Fruit fly (Drosophila melanogaster) whole organism, embryonic: ENCODE data around the gene tst.

Source experiments
- Awh ChIP-seq: fragments of 200-800 bp; sonication (Bioruptor generic); IDR thresholded peaks from 2 replicates; pipeline ENCODE4, ENCODE4 v1.3.6; 2022; ENCODE audit warnings: missing biosample characterization, missing genetic modification characterization
- Bdp1 ChIP-seq: fragments of 200-800 bp; sonication (Bioruptor generic); optimal IDR thresholded peaks from 3 replicates; lab custom pipeline; 2016; ENCODE audit warnings: missing biosample characterization, missing genetic modification characterization
- CG10321 ChIP-seq: fragments of 200-800 bp; sonication (Bioruptor generic); IDR thresholded peaks from 2 replicates; pipeline ENCODE4 v1.3.6; 2022; ENCODE audit warnings: missing biosample characterization, missing genetic modification characterization
- CG11560 ChIP-seq: fragments of 200-800 bp; sonication (Bioruptor generic); IDR thresholded peaks from 3 replicates; pipeline ENCODE4 v1.3.6; 2022; ENCODE audit warnings: missing biosample characterization, missing genetic modification characterization
- CG12659 ChIP-seq: fragments of 200-800 bp; sonication (Bioruptor generic); optimal IDR thresholded peaks from 3 replicates; lab custom pipeline; 2017; ENCODE audit warnings: mild to moderate bottlenecking, missing biosample characterization, missing genetic modification reagents, missing genetic modification characterization
- CG12942 ChIP-seq: fragments of 200-800 bp; sonication (Bioruptor generic); optimal IDR thresholded peaks from 3 replicates; lab custom pipeline; 2016; ENCODE audit warnings: missing biosample characterization, missing genetic modification characterization
- CG14441 ChIP-seq: fragments of 200-800 bp; sonication (Bioruptor generic); IDR thresholded peaks from 2 replicates; pipeline ENCODE4 v1.3.6; 2022; ENCODE audit warnings: missing biosample characterization, missing genetic modification characterization
- CG15073 ChIP-seq: fragments of 200-800 bp; sonication (Bioruptor generic); optimal IDR thresholded peaks from 2 replicates; lab custom pipeline; 2016; ENCODE audit warnings: missing biosample characterization, missing genetic modification characterization
- CG15514 ChIP-seq: fragments of 200-800 bp; sonication (Bioruptor generic); optimal IDR thresholded peaks from 3 replicates; lab custom pipeline; 2017; ENCODE audit warnings: missing biosample characterization, missing genetic modification characterization, mild to moderate bottlenecking, moderate library complexity, missing genetic modification reagents
- CG17186 ChIP-seq: fragments of 200-800 bp; sonication (Bioruptor generic); optimal IDR thresholded peaks from 3 replicates; lab custom pipeline; 2017; ENCODE audit warnings: missing biosample characterization, missing genetic modification reagents, missing genetic modification characterization
- CG17359 ChIP-seq: fragments of 200-800 bp; sonication (Bioruptor generic); optimal IDR thresholded peaks from 3 replicates; lab custom pipeline; 2018; ENCODE audit warnings: missing biosample characterization, mild to moderate bottlenecking, missing genetic modification characterization, moderate library complexity
- CG17568 ChIP-seq: fragments of 200-800 bp; sonication (Bioruptor generic); optimal IDR thresholded peaks from 2 replicates; lab custom pipeline; 2018; ENCODE audit warnings: missing biosample characterization, mild to moderate bottlenecking, missing genetic modification characterization, moderate library complexity
- CG2129 ChIP-seq: fragments of 200-800 bp; sonication (Bioruptor generic); IDR thresholded peaks from 2 replicates; pipeline ENCODE4 v1.3.6; 2022; ENCODE audit warnings: missing biosample characterization, missing genetic modification characterization; ENCODE audit not compliant: partially characterized antibody
- CG3163 ChIP-seq: fragments of 200-800 bp; sonication (Bioruptor generic); optimal IDR thresholded peaks from 3 replicates; lab custom pipeline; 2016; ENCODE audit warnings: missing biosample characterization, missing genetic modification characterization
- CG3847 ChIP-seq: fragments of 200-800 bp; sonication (Bioruptor generic); IDR thresholded peaks from 2 replicates; pipeline ENCODE4 v1.3.6; 2022; ENCODE audit warnings: missing biosample characterization, missing genetic modification characterization
- CG7357 ChIP-seq: fragments of 200-800 bp; sonication (Bioruptor generic); IDR thresholded peaks from 3 replicates; pipeline ENCODE4 v1.3.6; 2022; ENCODE audit warnings: missing biosample characterization, missing genetic modification characterization
- CG7928 ChIP-seq: fragments of 200-800 bp; sonication (Bioruptor generic); optimal IDR thresholded peaks from 2 replicates; lab custom pipeline; 2017; ENCODE audit warnings: missing biosample characterization, mild to moderate bottlenecking, missing genetic modification characterization
- CTCF ChIP-seq: fragments of 200-800 bp; sonication (Bioruptor generic); optimal IDR thresholded peaks from 2 replicates; lab custom pipeline; 2017; ENCODE audit warnings: missing biosample characterization, mild to moderate bottlenecking, missing genetic modification characterization, moderate library complexity
- Dfd ChIP-seq, 2 experiments: fragments of >200 bp; optimal IDR thresholded peaks; 2 replicates each; lab custom pipeline; 2017; ENCODE audit warnings: missing biosample characterization in 2 of 2, missing genetic modification characterization in 2 of 2
- E2f2 ChIP-seq: fragments of 200-800 bp; sonication (Bioruptor generic); IDR thresholded peaks from 2 replicates; pipeline ENCODE4 v1.3.6; 2022; ENCODE audit warnings: missing biosample characterization, missing genetic modification characterization
- Ets65A ChIP-seq: fragments of 200-800 bp; sonication (Bioruptor generic); peaks from one replicate; lab custom pipeline; 2016; ENCODE audit warnings: missing biosample characterization, missing genetic modification characterization
- Fer1 ChIP-seq: fragments of 200-800 bp; sonication (Bioruptor generic); optimal IDR thresholded peaks from 2 replicates; lab custom pipeline; 2017; ENCODE audit warnings: missing biosample characterization, mild to moderate bottlenecking, missing genetic modification characterization
- GATAe ChIP-seq: fragments of 200-800 bp; sonication (Bioruptor generic); conservative IDR thresholded peaks from 2 replicates; pipeline ENCODE4 v1.3.6; 2022; ENCODE audit warnings: missing biosample characterization, missing genetic modification characterization
- Lhr ChIP-seq: fragments of 200-800 bp; sonication (Bioruptor generic); optimal IDR thresholded peaks from 3 replicates; lab custom pipeline; 2017; ENCODE audit warnings: mild to moderate bottlenecking, missing biosample characterization, missing genetic modification reagents, missing genetic modification characterization
- Lim3 ChIP-seq: fragments of 200-800 bp; sonication (Bioruptor generic); IDR thresholded peaks from 2 replicates; pipeline ENCODE4 v1.3.6; 2022; ENCODE audit warnings: missing biosample characterization, missing genetic modification characterization
- Lpt ChIP-seq: fragments of >200 bp; optimal IDR thresholded peaks from 2 replicates; lab custom pipeline; 2018; ENCODE audit warnings: missing biosample characterization, missing genetic modification characterization
- Meics ChIP-seq: fragments of 200-800 bp; sonication (Bioruptor generic); optimal IDR thresholded peaks from 2 replicates; lab custom pipeline; 2017; ENCODE audit warnings: missing biosample characterization, mild to moderate bottlenecking, missing genetic modification characterization
- Mes4 ChIP-seq: fragments of 200-800 bp; sonication (Bioruptor generic); optimal IDR thresholded peaks from 2 replicates; lab custom pipeline; 2016; ENCODE audit warnings: missing biosample characterization, missing genetic modification characterization
- Nf-YA ChIP-seq: fragments of 200-800 bp; sonication (Bioruptor generic); IDR thresholded peaks from 2 replicates; pipeline ENCODE4 v1.3.6; 2022; ENCODE audit warnings: missing biosample characterization, missing genetic modification characterization
- Opbp ChIP-seq: fragments of 200-800 bp; sonication (Bioruptor generic); IDR thresholded peaks from 3 replicates; pipeline ENCODE4 v1.3.6; 2022; ENCODE audit warnings: missing biosample characterization, missing genetic modification characterization; ENCODE audit not compliant: partially characterized antibody
- Ptx1 ChIP-seq: fragments of 200-800 bp; sonication (Bioruptor generic); IDR thresholded peaks from 2 replicates; pipeline ENCODE4 v1.3.6; 2022; ENCODE audit warnings: missing biosample characterization, missing genetic modification characterization
- Sin3A ChIP-seq: fragments of >200 bp; optimal IDR thresholded peaks from 2 replicates; lab custom pipeline; 2018
- Six4 ChIP-seq: fragments of 200-800 bp; sonication (Bioruptor generic); optimal IDR thresholded peaks from 2 replicates; lab custom pipeline; 2016; ENCODE audit warnings: missing biosample characterization, missing genetic modification characterization
- Xrp1 ChIP-seq: fragments of 200-800 bp; sonication (Bioruptor generic); IDR thresholded peaks from 2 replicates; pipeline ENCODE4 v1.3.6; 2022; ENCODE audit warnings: missing biosample characterization, missing genetic modification characterization
- abd-A ChIP-seq: fragments of 200-800 bp; sonication (Bioruptor generic); optimal IDR thresholded peaks from 3 replicates; lab custom pipeline; 2019; ENCODE audit warnings: missing biosample characterization, mild to moderate bottlenecking, missing genetic modification characterization, moderate library complexity
- btn ChIP-seq: fragments of 200-800 bp; sonication (Bioruptor generic); optimal IDR thresholded peaks from 2 replicates; lab custom pipeline; 2016; ENCODE audit warnings: missing biosample characterization, missing genetic modification characterization
- cas ChIP-seq: fragments of 200-800 bp; sonication (Bioruptor generic); IDR thresholded peaks from 2 replicates; pipeline ENCODE4 v1.3.6; 2022; ENCODE audit warnings: missing biosample characterization, missing genetic modification characterization
- crc ChIP-seq: fragments of 200-800 bp; sonication (Bioruptor generic); optimal IDR thresholded peaks from 2 replicates; lab custom pipeline; 2016; ENCODE audit warnings: missing biosample characterization, missing genetic modification characterization
- dan ChIP-seq: fragments of 200-800 bp; sonication (Bioruptor generic); IDR thresholded peaks from 2 replicates; pipeline ENCODE4 v1.3.6; 2022; ENCODE audit warnings: missing biosample characterization, missing genetic modification characterization
- eyg ChIP-seq: fragments of 200-800 bp; sonication (Bioruptor generic); optimal IDR thresholded peaks from 3 replicates; lab custom pipeline; 2016; ENCODE audit warnings: missing biosample characterization, missing genetic modification characterization
- fd102C ChIP-seq: fragments of 200-800 bp; sonication (Bioruptor generic); optimal IDR thresholded peaks from 2 replicates; lab custom pipeline; 2018; ENCODE audit warnings: missing biosample characterization, mild to moderate bottlenecking, missing genetic modification characterization, moderate library complexity
- grn ChIP-seq: fragments of 200-800 bp; sonication (Bioruptor generic); optimal IDR thresholded peaks from 3 replicates; lab custom pipeline; 2017; ENCODE audit warnings: missing biosample characterization, missing genetic modification characterization
- inv ChIP-seq: fragments of 200-800 bp; sonication (Bioruptor generic); IDR thresholded peaks from 2 replicates; pipeline ENCODE4 v1.3.6; 2022; ENCODE audit warnings: missing biosample characterization, missing genetic modification characterization; ENCODE audit not compliant: partially characterized antibody
- kah ChIP-seq: fragments of 200-800 bp; sonication (Bioruptor generic); optimal IDR thresholded peaks from 2 replicates; lab custom pipeline; 2018; ENCODE audit warnings: missing biosample characterization, mild to moderate bottlenecking, missing genetic modification characterization
- kay ChIP-seq: fragments of 200-800 bp; sonication (Bioruptor generic); optimal IDR thresholded peaks from 2 replicates; lab custom pipeline; 2016; ENCODE audit warnings: missing biosample characterization, missing genetic modification characterization
- lilli ChIP-seq: fragments of 200-800 bp; sonication (Bioruptor generic); optimal IDR thresholded peaks from 3 replicates; lab custom pipeline; 2016; ENCODE audit warnings: missing biosample characterization, missing genetic modification characterization
- oc ChIP-seq: fragments of 200-800 bp; sonication (Bioruptor generic); optimal IDR thresholded peaks from 2 replicates; lab custom pipeline; 2018; ENCODE audit warnings: missing biosample characterization, mild to moderate bottlenecking, missing genetic modification characterization, moderate library complexity
- onecut ChIP-seq: fragments of 200-800 bp; sonication (Bioruptor generic); IDR thresholded peaks from 2 replicates; pipeline ENCODE4 v1.3.6; 2022; ENCODE audit warnings: missing biosample characterization, missing genetic modification characterization
- p53 ChIP-seq: fragments of 200-800 bp; sonication (Bioruptor generic); optimal IDR thresholded peaks from 2 replicates; lab custom pipeline; 2016; ENCODE audit warnings: missing biosample characterization, missing genetic modification characterization
- row ChIP-seq: fragments of 200-800 bp; sonication (Bioruptor generic); IDR thresholded peaks from 3 replicates; pipeline ENCODE4 v1.3.6; 2022; ENCODE audit warnings: missing biosample characterization, missing genetic modification characterization
- wdn ChIP-seq: fragments of 200-800 bp; sonication (Bioruptor generic); IDR thresholded peaks from 2 replicates; pipeline ENCODE4 v1.3.6; 2022; ENCODE audit warnings: missing biosample characterization, missing genetic modification characterization
- wek ChIP-seq: fragments of 200-800 bp; sonication (Bioruptor generic); optimal IDR thresholded peaks from 3 replicates; lab custom pipeline; 2018; ENCODE audit warnings: missing biosample characterization, mild to moderate bottlenecking, missing genetic modification characterization, moderate library complexity

Gene tst

dm6 chr3R:23781466-23781935 lies 8.8 kb upstream of the tst start, which contains the start of the genes Nup98-96 and mbc (continued):
- TF ChIP-seq Six4 (GFP tag; lab: Kevin White, UChicago): peak; percentile 67
- TF ChIP-seq p53 (GFP tag; lab: Kevin White, UChicago): peak; percentile 91
- peak; percentile 98 for TF ChIP-seq row (GFP tag; lab: Robert Waterston, UW)
- TF ChIP-seq CG7928: peak; percentile 63
- TF ChIP-seq CG15073 (GFP tag; lab: Kevin White, UChicago): no peak
- peak; percentile 63 for TF ChIP-seq E2f2 (GFP tag; lab: Robert Waterston, UW)
- TF ChIP-seq Bdp1 (GFP tag; lab: Kevin White, UChicago): peak; percentile 79
- peak; percentile 94 for TF ChIP-seq lilli (GFP tag; lab: Kevin White, UChicago)
- no peak for TF ChIP-seq Nf-YA
- peak; percentile 93 for TF ChIP-seq wek (GFP tag; lab: Kevin White, UChicago)
- peak; percentile 90 for TF ChIP-seq CG12659 (GFP tag; lab: Kevin White, UChicago)
- TF ChIP-seq fd102C (GFP tag; lab: Kevin White, UChicago): peak; percentile 10
- TF ChIP-seq Lim3 (GFP tag; lab: Robert Waterston, UW): no peak; the same call in 1 of the 2 replicates
- TF ChIP-seq CG17359 (tag; lab: Kevin White, UChicago): peak; percentile 73
- TF ChIP-seq abd-A (tag; lab: Kevin White, UChicago): no peak
- peak; percentile 81 for TF ChIP-seq CG11560
- TF ChIP-seq onecut (GFP tag; lab: Robert Waterston, UW): peak; percentile 66
- peak; percentile 91 for TF ChIP-seq CG3847 (GFP tag; lab: Robert Waterston, UW)
- peak; percentile 44 for TF ChIP-seq kah (GFP tag; lab: Kevin White, UChicago)
- peak; percentile 81 for TF ChIP-seq CG3163
- peak; percentile 80 for TF ChIP-seq Xrp1
- peak; percentile 79 for TF ChIP-seq Meics (GFP tag; lab: Kevin White, UChicago)
- peak; percentile 59 for TF ChIP-seq Fer1
- peak; percentile 99 for TF ChIP-seq CG7357 (GFP tag; lab: Robert Waterston, UW)
- peak; percentile 92 for TF ChIP-seq CG14441 (GFP tag; lab: Robert Waterston, UW)
- no peak for TF ChIP-seq CG2129
- peak; percentile 74 for TF ChIP-seq eyg (GFP tag; lab: Kevin White, UChicago)
- no peak for TF ChIP-seq Lpt (GFP tag; lab: Kevin White, UChicago)
- peak; percentile 100 for TF ChIP-seq Sin3A (lab: Kevin White, UChicago)
- TF ChIP-seq inv: no peak
- peak; percentile 58 for TF ChIP-seq btn (GFP tag; lab: Kevin White, UChicago)
- 0 out of 2 replicates have a peak, but pooled peaks have one; percentile 9 for TF ChIP-seq CG10321
- 0 out of 3 replicates have a peak, but pooled peaks have one; percentile 33 for TF ChIP-seq Opbp
- TF ChIP-seq Lhr (GFP tag; lab: Kevin White, UChicago): peak; percentile 87
- peak; percentile 70 for TF ChIP-seq crc (GFP tag; lab: Kevin White, UChicago)
- TF ChIP-seq CG12942 (GFP tag; lab: Kevin White, UChicago): peak; percentile 89
- peak; percentile 71 for TF ChIP-seq kay (GFP tag; lab: Kevin White, UChicago)
- TF ChIP-seq oc (tag; lab: Kevin White, UChicago): peak; percentile 68
- TF ChIP-seq Mes4 (GFP tag; lab: Kevin White, UChicago): peak; percentile 90
- TF ChIP-seq GATAe (GFP tag; lab: Robert Waterston, UW): peak; percentile 27; the same call in 1 of the 2 replicates
- peak; percentile 99 for TF ChIP-seq Ets65A
- peak; percentile 66; the same call in 1 of the 2 replicates for TF ChIP-seq cas (GFP tag; lab: Robert Waterston, UW)
- peak; percentile 91 for TF ChIP-seq Ptx1 (GFP tag; lab: Robert Waterston, UW)
- TF ChIP-seq CG17186 (GFP tag; lab: Kevin White, UChicago): peak; percentile 85
- TF ChIP-seq CTCF (GFP tag; lab: Kevin White, UChicago): peak; percentile 47
- peak; percentile 54 for TF ChIP-seq dan (GFP tag; lab: Robert Waterston, UW)
- TF ChIP-seq Dfd (GFP tag; optimal IDR thresholded peaks at IDR 0.05; lab: Kevin White, UChicago): peak in 1 of 2 experiments; percentile 76
- peak; percentile 3 for TF ChIP-seq grn (GFP tag; lab: Kevin White, UChicago)
- 0 out of 2 replicates have a peak, but pooled peaks have one; percentile 17 for TF ChIP-seq Awh
- TF ChIP-seq CG17568 (GFP tag; lab: Kevin White, UChicago): no peak
- TF ChIP-seq CG15514: peak; percentile 84
- TF ChIP-seq wdn: peak; percentile 45; the same call in 1 of the 2 replicates
